Worm (Caenorhabditis elegans) whole organism, L4 larva: ENCODE results near the gene fbxa-197.

ENCODE experiments used
- Y105C5A.15 ChIP-seq: fragments of 200-800 bp; sonication (Bioruptor generic); IDR thresholded peaks from 2 replicates; pipeline ENCODE4 v1.3.6; 2022; ENCODE audit warnings: missing genetic modification characterization, missing compliant biosample characterization
- zfp-3 ChIP-seq: fragments of 200-800 bp; sonication (Bioruptor generic); conservative IDR thresholded peaks from 2 replicates; pipeline ENCODE4 v1.3.6; 2022; ENCODE audit warnings: missing genetic modification reagents, missing genetic modification characterization, missing compliant biosample characterization

DNA sequence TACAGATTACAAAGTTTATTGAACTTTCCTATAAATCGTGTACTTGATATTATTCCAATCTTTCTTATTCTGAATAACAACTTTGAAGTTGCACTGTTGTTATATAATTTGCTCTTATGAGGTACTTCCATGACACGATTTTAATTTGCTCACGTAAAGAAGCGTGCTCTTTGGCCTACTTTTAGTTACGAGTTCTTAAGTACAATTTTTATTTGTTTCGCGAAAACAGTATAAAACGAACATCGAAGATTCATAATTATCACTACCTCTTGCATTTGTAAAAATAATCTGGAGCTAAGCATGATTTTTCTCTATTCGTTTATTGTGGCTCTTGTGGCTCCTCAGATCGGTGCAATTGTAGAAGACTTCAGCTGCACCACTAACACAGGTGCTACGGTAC lies 46.2 kb downstream of the fbxa-197 start, which contains the start of gene F35E8.7:
- TF ChIP-seq Y105C5A.15 (GFP tag; lab: Robert Waterston, UW), result no peak
- TF ChIP-seq zfp-3, result no peak
